Fruit fly (Drosophila melanogaster) whole organism, wandering third instar larva: Measurements from ENCODE around the gene tbrd-1.

Experiments
- Hnf4 ChIP-seq: fragments of 200-800 bp; sonication (Bioruptor generic); optimal IDR thresholded peaks from 2 replicates; lab custom pipeline; 2016; ENCODE audit warnings: missing biosample characterization, mild to moderate bottlenecking, missing genetic modification characterization
- pan ChIP-seq: fragments of >200 bp; optimal IDR thresholded peaks from 2 replicates; lab custom pipeline; 2017

dm6 chr3R:23893460-23893859 lies at the start of gene tbrd-1:
- TF ChIP-seq pan (lab: Kevin White, UChicago) (no peak), Hnf4 (GFP tag; lab: Kevin White, UChicago) (no peak)
